Fruit fly (Drosophila melanogaster) whole organism, pupa: ENCODE results near the gene CG4367.

Experiments used
- CG10348 ChIP-seq: fragments of 200-800 bp; sonication (Bioruptor generic); IDR thresholded peaks from 2 replicates; pipeline ENCODE4 v1.3.6; 2022; ENCODE audit warnings: missing biosample characterization, missing genetic modification characterization
- CG12605 ChIP-seq: fragments of 200-800 bp; sonication (Bioruptor generic); IDR thresholded peaks from 2 replicates; pipeline ENCODE4 v1.3.6; 2022; ENCODE audit warnings: missing biosample characterization, missing genetic modification characterization
- CG13204 ChIP-seq: fragments of 200-800 bp; sonication (Bioruptor generic); optimal IDR thresholded peaks from 2 replicates; lab custom pipeline; 2018; ENCODE audit warnings: missing biosample characterization, mild to moderate bottlenecking, missing genetic modification characterization, moderate library complexity
- CG14655 ChIP-seq: fragments of 200-800 bp; sonication (Bioruptor generic); optimal IDR thresholded peaks from 3 replicates; lab custom pipeline; 2017; ENCODE audit warnings: mild to moderate bottlenecking, missing biosample characterization, missing genetic modification reagents, missing genetic modification characterization
- CG15710 ChIP-seq: fragments of 200-800 bp; sonication (Bioruptor generic); optimal IDR thresholded peaks from 2 replicates; lab custom pipeline; 2018; ENCODE audit warnings: missing biosample characterization, mild to moderate bottlenecking, missing genetic modification characterization, moderate library complexity
- CG17806 ChIP-seq: fragments of 200-800 bp; sonication (Bioruptor generic); optimal IDR thresholded peaks from 2 replicates; lab custom pipeline; 2018; ENCODE audit warnings: missing biosample characterization, mild to moderate bottlenecking, missing genetic modification characterization, moderate library complexity
- CG32121 ChIP-seq: fragments of 200-800 bp; sonication (Bioruptor generic); IDR thresholded peaks from 2 replicates; pipeline ENCODE4 v1.3.6; 2022; ENCODE audit warnings: missing biosample characterization, missing genetic modification characterization
- CG34367 ChIP-seq: fragments of 200-800 bp; sonication (Bioruptor generic); optimal IDR thresholded peaks from 2 replicates; lab custom pipeline; 2018; ENCODE audit warnings: missing biosample characterization, mild to moderate bottlenecking, missing genetic modification characterization
- CG4496 ChIP-seq: fragments of 200-800 bp; sonication (Bioruptor generic); IDR thresholded peaks from 3 replicates; pipeline ENCODE4 v1.3.6; 2022; ENCODE audit warnings: missing biosample characterization, missing genetic modification characterization
- CG8159 ChIP-seq: fragments of 200-800 bp; sonication (Bioruptor generic); optimal IDR thresholded peaks from 3 replicates; lab custom pipeline; 2018; ENCODE audit warnings: missing biosample characterization, mild to moderate bottlenecking, missing genetic modification characterization, moderate library complexity
- CG8301 ChIP-seq: fragments of 200-800 bp; sonication (Bioruptor generic); optimal IDR thresholded peaks from 2 replicates; lab custom pipeline; 2018; ENCODE audit warnings: missing biosample characterization, mild to moderate bottlenecking, missing genetic modification characterization
- CG9948 ChIP-seq: fragments of 200-800 bp; sonication (Bioruptor generic); optimal IDR thresholded peaks from 2 replicates; lab custom pipeline; 2018; ENCODE audit warnings: missing biosample characterization, mild to moderate bottlenecking, missing genetic modification characterization, moderate library complexity
- D1 ChIP-seq: fragments of 200-800 bp; sonication (Bioruptor generic); optimal IDR thresholded peaks from 2 replicates; lab custom pipeline; 2018; ENCODE audit warnings: missing biosample characterization, mild to moderate bottlenecking, missing genetic modification characterization, moderate library complexity
- EcR ChIP-seq: fragments of 200-800 bp; sonication (Bioruptor generic); optimal IDR thresholded peaks from 3 replicates; lab custom pipeline; 2019; ENCODE audit warnings: missing biosample characterization, missing genetic modification characterization, mild to moderate bottlenecking, moderate library complexity, missing genetic modification reagents
- Ets98B ChIP-seq: fragments of 200-800 bp; sonication (Bioruptor generic); IDR thresholded peaks from 2 replicates; pipeline ENCODE4 v1.3.6; 2022; ENCODE audit warnings: missing biosample characterization, missing genetic modification characterization
- Pif1A ChIP-seq: fragments of 200-800 bp; sonication (Bioruptor generic); optimal IDR thresholded peaks from 3 replicates; lab custom pipeline; 2016; ENCODE audit warnings: missing biosample characterization, missing genetic modification characterization
- Pif1B ChIP-seq: fragments of 200-800 bp; sonication (Bioruptor generic); optimal IDR thresholded peaks from 3 replicates; lab custom pipeline; 2016; ENCODE audit warnings: missing biosample characterization, missing genetic modification characterization
- Snoo ChIP-seq: fragments of 200-800 bp; sonication (Bioruptor generic); optimal IDR thresholded peaks from 3 replicates; lab custom pipeline; 2017; ENCODE audit warnings: missing biosample characterization, mild to moderate bottlenecking, missing genetic modification characterization, inconsistent platforms
- gl ChIP-seq: fragments of 200-800 bp; sonication (Bioruptor generic); optimal IDR thresholded peaks from 2 replicates; lab custom pipeline; 2018; ENCODE audit warnings: missing biosample characterization, mild to moderate bottlenecking, missing genetic modification characterization
- rn ChIP-seq: fragments of 200-800 bp; sonication (Bioruptor generic); IDR thresholded peaks from 2 replicates; pipeline ENCODE4 v1.3.6; 2022; ENCODE audit warnings: missing biosample characterization, missing genetic modification characterization

CG4367 gene

dm6 chr3R:20256278-20256979, 48.3 kb downstream of the CG4367 start:
- no peak for TF ChIP-seq CG4496 (GFP tag; lab: Robert Waterston, UW)
- peak; percentile 14 for TF ChIP-seq CG15710 (tag; lab: Kevin White, UChicago)
- no peak for TF ChIP-seq gl (tag; lab: Kevin White, UChicago)
- TF ChIP-seq D1 (tag; lab: Kevin White, UChicago) = no peak
- peak; percentile 38 for TF ChIP-seq CG8301 (tag; lab: Kevin White, UChicago)
- peak; percentile 34 for TF ChIP-seq CG17806 (tag; lab: Kevin White, UChicago)
- no peak for TF ChIP-seq EcR (GFP tag; lab: Kevin White, UChicago)
- TF ChIP-seq Pif1A (GFP tag; lab: Kevin White, UChicago) = no peak
- TF ChIP-seq rn (GFP tag; lab: Robert Waterston, UW) = no peak
- TF ChIP-seq CG9948 (tag; lab: Kevin White, UChicago) = peak; percentile 66
- TF ChIP-seq CG10348 = no peak
- no peak for TF ChIP-seq CG32121 (GFP tag; lab: Robert Waterston, UW)
- peak; percentile 2 for TF ChIP-seq CG34367
- peak; percentile 60 for TF ChIP-seq CG14655 (GFP tag; lab: Kevin White, UChicago)
- TF ChIP-seq Snoo = no peak
- peak; percentile 69 for TF ChIP-seq CG8159 (tag; lab: Kevin White, UChicago)
- no peak for TF ChIP-seq Ets98B
- no peak for TF ChIP-seq CG12605 (GFP tag; lab: Robert Waterston, UW)
- TF ChIP-seq CG13204 (GFP tag; lab: Kevin White, UChicago) = no peak

- TF ChIP-seq D1 (tag; lab: Kevin White, UChicago) (peak; percentile 51), gl (tag; lab: Kevin White, UChicago) (no peak), Ets98B (peak; percentile 42), CG8301 (tag; lab: Kevin White, UChicago) (no peak), Pif1A (GFP tag; lab: Kevin White, UChicago) (peak; percentile 21), EcR (GFP tag; lab: Kevin White, UChicago) (no peak), CG32121 (GFP tag; lab: Robert Waterston, UW) (peak; percentile 50; the same call in 1 of the 2 replicates), CG4496 (GFP tag; lab: Robert Waterston, UW) (peak; percentile 35; the same call in 1 of the 3 replicates), Pif1B (GFP tag; lab: Kevin White, UChicago) (no peak), CG14655 (GFP tag; lab: Kevin White, UChicago) (no peak), CG9948 (tag; lab: Kevin White, UChicago) (peak; percentile 6), CG34367 (no peak), CG13204 (GFP tag; lab: Kevin White, UChicago) (no peak)
- TF ChIP-seq, all 21 proteins: peak for 6
These were observed 50.3 kb downstream of the CG4367 start for dm6 chr3R:20254231-20255126.
